Fruit fly (Drosophila melanogaster) whole organism, embryonic: ENCODE results near the gene tyn.

ENCODE experiments used
- BtbVII ChIP-seq: fragments of 200-800 bp; sonication (Bioruptor generic); optimal IDR thresholded peaks from 3 replicates; lab custom pipeline; 2017; ENCODE audit warnings: missing biosample characterization, mild to moderate bottlenecking, missing genetic modification characterization
- C15 ChIP-seq: fragments of 200-800 bp; sonication (Bioruptor generic); IDR thresholded peaks from 3 replicates; pipeline ENCODE4 v1.3.6; 2022; ENCODE audit warnings: missing biosample characterization, missing genetic modification characterization
- CG10431 ChIP-seq: fragments of 200-800 bp; sonication (Bioruptor generic); optimal IDR thresholded peaks from 3 replicates; lab custom pipeline; 2018; ENCODE audit warnings: missing biosample characterization, mild to moderate bottlenecking, missing genetic modification characterization
- CG13287 ChIP-seq: fragments of 200-800 bp; sonication (Bioruptor generic); IDR thresholded peaks from 2 replicates; pipeline ENCODE4 v1.3.6; 2022; ENCODE audit warnings: missing biosample characterization, missing genetic modification characterization; ENCODE audit not compliant: partially characterized antibody
- CG18011 ChIP-seq: fragments of 200-800 bp; sonication (Bioruptor generic); optimal IDR thresholded peaks from 2 replicates; lab custom pipeline; 2017; ENCODE audit warnings: missing biosample characterization, missing genetic modification characterization, mild to moderate bottlenecking, moderate library complexity, missing genotype
- CG18476 ChIP-seq: fragments of 200-800 bp; sonication (Bioruptor generic); optimal IDR thresholded peaks from 2 replicates; lab custom pipeline; 2016; ENCODE audit warnings: missing biosample characterization, mild to moderate bottlenecking, missing genetic modification characterization
- CG2120 ChIP-seq: fragments of 200-800 bp; sonication (Bioruptor generic); optimal IDR thresholded peaks from 3 replicates; lab custom pipeline; 2016; ENCODE audit warnings: missing biosample characterization, missing genetic modification characterization
- CG30020 ChIP-seq: fragments of 200-800 bp; optimal IDR thresholded peaks from 2 replicates; lab custom pipeline; 2019; ENCODE audit warnings: missing biosample characterization, mild to moderate bottlenecking, missing genetic modification characterization, moderate library complexity
- CG31388 ChIP-seq: fragments of 200-800 bp; sonication (Bioruptor generic); optimal IDR thresholded peaks from 2 replicates; lab custom pipeline; 2016; ENCODE audit warnings: missing biosample characterization, missing genetic modification characterization
- CG32767 ChIP-seq: fragments of 200-800 bp; sonication (Bioruptor generic); IDR thresholded peaks from 2 replicates; pipeline ENCODE4 v1.3.6; 2022; ENCODE audit warnings: missing biosample characterization, missing genetic modification characterization
- CG33213 ChIP-seq: fragments of 200-800 bp; sonication (Bioruptor generic); optimal IDR thresholded peaks from 3 replicates; lab custom pipeline; 2016; ENCODE audit warnings: missing biosample characterization, missing genetic modification characterization
- CG4617 ChIP-seq: fragments of 200-800 bp; sonication (Bioruptor generic); optimal IDR thresholded peaks from 3 replicates; lab custom pipeline; 2016; ENCODE audit warnings: missing biosample characterization, missing genetic modification characterization, borderline replicate concordance
- CG6254 ChIP-seq: fragments of 200-800 bp; sonication (Bioruptor generic); optimal IDR thresholded peaks from 3 replicates; lab custom pipeline; 2017; ENCODE audit warnings: mild to moderate bottlenecking, missing biosample characterization, missing genetic modification reagents, missing genetic modification characterization
- CG6791 ChIP-seq: fragments of 200-800 bp; sonication (Bioruptor generic); IDR thresholded peaks from 3 replicates; pipeline ENCODE4 v1.3.6; 2022; ENCODE audit warnings: missing biosample characterization, missing genetic modification characterization; ENCODE audit not compliant: partially characterized antibody
- CG7271 ChIP-seq: fragments of 200-800 bp; sonication (Bioruptor generic); optimal IDR thresholded peaks from 2 replicates; lab custom pipeline; 2018; ENCODE audit warnings: missing biosample characterization, mild to moderate bottlenecking, missing genetic modification characterization, moderate library complexity
- CG8359 ChIP-seq: fragments of 200-800 bp; sonication (Bioruptor generic); optimal IDR thresholded peaks from 2 replicates; lab custom pipeline; 2017; ENCODE audit warnings: missing biosample characterization, mild to moderate bottlenecking, missing genetic modification characterization, borderline replicate concordance
- CG8388 ChIP-seq: fragments of 200-800 bp; sonication (Bioruptor generic); optimal IDR thresholded peaks from 2 replicates; lab custom pipeline; 2019; ENCODE audit warnings: missing biosample characterization, mild to moderate bottlenecking, missing genetic modification characterization, moderate library complexity
- CG9876 ChIP-seq: fragments of 200-800 bp; sonication (Bioruptor generic); optimal IDR thresholded peaks from 2 replicates; lab custom pipeline; 2016; ENCODE audit warnings: missing biosample characterization, missing genetic modification characterization
- D ChIP-seq, 2 experiments: fragments of 200-800 bp in 1 of 2; fragments of >200 bp in 1 of 2; sonication (Bioruptor generic) in 1 of 2; optimal IDR thresholded peaks; 2 replicates in 1 of 2; 3 replicates in 1 of 2; lab custom pipeline; 2017; ENCODE audit warnings: mild to moderate bottlenecking in 1 of 2, missing biosample characterization in 1 of 2, missing genetic modification characterization in 1 of 2, missing genetic modification reagents in 1 of 2
- H2.0 ChIP-seq: fragments of 200-800 bp; sonication (Bioruptor generic); IDR thresholded peaks from 2 replicates; pipeline ENCODE4 v1.3.6; 2022; ENCODE audit warnings: missing biosample characterization, missing genetic modification characterization
- Hey ChIP-seq: fragments of 200-800 bp; sonication (Bioruptor generic); optimal IDR thresholded peaks from 3 replicates; lab custom pipeline; 2018; ENCODE audit warnings: missing biosample characterization, mild to moderate bottlenecking, missing genetic modification characterization
- HmgD ChIP-seq: fragments of 200-800 bp; sonication (Bioruptor generic); optimal IDR thresholded peaks from 3 replicates; lab custom pipeline; 2016; ENCODE audit warnings: missing biosample characterization, missing genetic modification characterization
- HmgZ ChIP-seq: fragments of 200-800 bp; sonication (Bioruptor generic); optimal IDR thresholded peaks from 2 replicates; lab custom pipeline; 2018; ENCODE audit warnings: missing biosample characterization, mild to moderate bottlenecking, missing genetic modification characterization
- Hr3 ChIP-seq: fragments of 200-800 bp; sonication (Bioruptor generic); optimal IDR thresholded peaks from 3 replicates; lab custom pipeline; 2016; ENCODE audit warnings: missing biosample characterization, missing genetic modification characterization
- Kr ChIP-seq: fragments of 200-800 bp; sonication (Bioruptor generic); optimal IDR thresholded peaks from 2 replicates; lab custom pipeline; 2017; ENCODE audit warnings: missing biosample characterization, mild to moderate bottlenecking, missing genetic modification characterization
- NC2α ChIP-seq: fragments of 200-800 bp; sonication (Bioruptor generic); optimal IDR thresholded peaks from 2 replicates; lab custom pipeline; 2016; ENCODE audit warnings: missing biosample characterization, missing genetic modification characterization
- Optix ChIP-seq: fragments of 200-800 bp; sonication (Bioruptor generic); IDR thresholded peaks from 3 replicates; pipeline ENCODE4 v1.3.6; 2022; ENCODE audit warnings: missing biosample characterization, missing genetic modification characterization
- Scr ChIP-seq: fragments of 200-800 bp; sonication (Bioruptor generic); IDR thresholded peaks from 2 replicates; pipeline ENCODE4 v1.3.6; 2022; ENCODE audit warnings: missing biosample characterization, missing genetic modification characterization; ENCODE audit not compliant: partially characterized antibody
- Sox102F ChIP-seq: fragments of 200-800 bp; sonication (Bioruptor generic); optimal IDR thresholded peaks from 2 replicates; lab custom pipeline; 2018; ENCODE audit warnings: missing biosample characterization, mild to moderate bottlenecking, missing genetic modification characterization, moderate library complexity
- Sry-δ ChIP-seq: fragments of 200-800 bp; sonication (Bioruptor generic); optimal IDR thresholded peaks from 2 replicates; lab custom pipeline; 2016; ENCODE audit warnings: missing biosample characterization, missing genetic modification characterization
- ato ChIP-seq: fragments of 200-800 bp; sonication (Bioruptor generic); IDR thresholded peaks from 2 replicates; pipeline ENCODE4 v1.3.6; 2022; ENCODE audit warnings: missing biosample characterization, missing genetic modification characterization; ENCODE audit not compliant: partially characterized antibody
- br ChIP-seq: fragments of >200 bp; optimal IDR thresholded peaks from 2 replicates; lab custom pipeline; 2017
- bsh ChIP-seq, 2 experiments: fragments of 200-800 bp; sonication (Bioruptor generic); optimal IDR thresholded peaks; 2 replicates each; lab custom pipeline; 2017 to 2018; ENCODE audit warnings: mild to moderate bottlenecking in 2 of 2, missing biosample characterization in 2 of 2, missing genetic modification characterization in 2 of 2, moderate library complexity in 1 of 2
- chif ChIP-seq, 2 experiments: fragments of 200-800 bp; sonication (Bioruptor generic); optimal IDR thresholded peaks; 3 replicates each; lab custom pipeline; 2016; ENCODE audit warnings: missing biosample characterization in 2 of 2, missing genetic modification characterization in 2 of 2
- crol ChIP-seq: fragments of 200-800 bp; sonication (Bioruptor generic); IDR thresholded peaks from 2 replicates; pipeline ENCODE4 v1.3.6; 2022; ENCODE audit warnings: missing biosample characterization, missing genetic modification characterization
- crp ChIP-seq, 2 experiments: fragments of 200-800 bp; sonication (Bioruptor generic); optimal IDR thresholded peaks; 2 replicates in 1 of 2; 3 replicates in 1 of 2; lab custom pipeline; 2017; ENCODE audit warnings: missing biosample characterization in 2 of 2, missing genetic modification characterization in 2 of 2, mild to moderate bottlenecking in 1 of 2, moderate library complexity in 1 of 2
- dysf ChIP-seq: fragments of 200-800 bp; sonication (Bioruptor generic); IDR thresholded peaks from 3 replicates; pipeline ENCODE4 v1.3.6; 2022; ENCODE audit warnings: missing biosample characterization, missing genetic modification characterization
- fd102C ChIP-seq: fragments of 200-800 bp; sonication (Bioruptor generic); optimal IDR thresholded peaks from 2 replicates; lab custom pipeline; 2018; ENCODE audit warnings: missing biosample characterization, mild to moderate bottlenecking, missing genetic modification characterization, moderate library complexity
- gfzf ChIP-seq: fragments of 200-800 bp; sonication (Bioruptor generic); optimal IDR thresholded peaks from 2 replicates; lab custom pipeline; 2016; ENCODE audit warnings: missing biosample characterization, mild to moderate bottlenecking, missing genetic modification characterization, moderate library complexity
- grn ChIP-seq: fragments of 200-800 bp; sonication (Bioruptor generic); optimal IDR thresholded peaks from 3 replicates; lab custom pipeline; 2017; ENCODE audit warnings: missing biosample characterization, missing genetic modification characterization
- nau ChIP-seq: fragments of 200-800 bp; sonication (Bioruptor generic); optimal IDR thresholded peaks from 3 replicates; lab custom pipeline; 2017; ENCODE audit warnings: missing biosample characterization, mild to moderate bottlenecking, missing genetic modification characterization, missing genetic modification reagents
- nom ChIP-seq: fragments of 200-800 bp; sonication (Bioruptor generic); optimal IDR thresholded peaks from 2 replicates; lab custom pipeline; 2017; ENCODE audit warnings: missing biosample characterization, missing genetic modification characterization, mild to moderate bottlenecking, moderate library complexity, missing genetic modification reagents
- pita ChIP-seq: fragments of 200-800 bp; sonication (Bioruptor generic); optimal IDR thresholded peaks from 2 replicates; lab custom pipeline; 2017; ENCODE audit warnings: missing biosample characterization, mild to moderate bottlenecking, missing genetic modification characterization
- scrt ChIP-seq: fragments of 200-800 bp; sonication (Bioruptor generic); optimal IDR thresholded peaks from 2 replicates; lab custom pipeline; 2018; ENCODE audit warnings: missing biosample characterization, mild to moderate bottlenecking, missing genetic modification characterization, moderate library complexity
- tap ChIP-seq: fragments of 200-800 bp; optimal IDR thresholded peaks from 3 replicates; lab custom pipeline; 2019; ENCODE audit warnings: missing biosample characterization, mild to moderate bottlenecking, missing genetic modification characterization, moderate library complexity
- vnd ChIP-seq: fragments of 200-800 bp; sonication (Bioruptor generic); IDR thresholded peaks from 3 replicates; pipeline ENCODE4 v1.3.6; 2022; ENCODE audit warnings: missing biosample characterization, missing genetic modification characterization; ENCODE audit not compliant: partially characterized antibody
- vvl ChIP-seq: fragments of 200-800 bp; sonication (Bioruptor generic); IDR thresholded peaks from 2 replicates; pipeline ENCODE4 v1.3.6; 2022; ENCODE audit warnings: missing biosample characterization, missing genetic modification characterization
- wdn ChIP-seq: fragments of 200-800 bp; sonication (Bioruptor generic); IDR thresholded peaks from 2 replicates; pipeline ENCODE4 v1.3.6; 2022; ENCODE audit warnings: missing biosample characterization, missing genetic modification characterization
- z ChIP-seq: fragments of 200-800 bp; sonication (Bioruptor generic); IDR thresholded peaks from 3 replicates; pipeline ENCODE4 v1.3.6; 2022; ENCODE audit warnings: missing biosample characterization, missing genetic modification characterization
- zfh2 ChIP-seq: fragments of 200-800 bp; sonication (Bioruptor generic); optimal IDR thresholded peaks from 2 replicates; lab custom pipeline; 2016; ENCODE audit warnings: missing biosample characterization, missing genetic modification characterization

Gene tyn

DNA sequence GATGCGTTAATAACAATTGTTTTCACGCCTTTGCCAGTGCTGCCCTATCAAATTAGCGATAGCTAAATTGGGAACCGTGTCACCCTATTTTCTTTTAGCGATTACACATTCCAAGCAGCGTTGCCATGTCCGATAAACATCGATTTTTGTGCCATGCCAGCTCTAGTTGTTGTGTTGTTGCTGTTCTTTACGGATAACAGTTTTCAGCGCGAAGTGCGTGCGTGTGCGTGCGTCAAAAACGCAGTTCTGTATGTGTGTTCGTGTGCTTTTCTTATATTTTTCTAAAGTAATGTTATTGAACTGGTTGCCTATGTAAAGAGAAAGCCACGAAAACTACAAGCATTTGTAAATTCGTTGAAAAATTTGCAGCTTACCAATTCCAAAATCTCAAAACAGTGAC, 105.7 kb downstream of the tyn start, which contains the start of the genes CG3038 and G9a (continued):
- TF ChIP-seq nau (no peak), nom (no peak), NC2α (GFP tag; lab: Kevin White, UChicago) (peak; percentile 10), wdn (GFP tag; lab: Robert Waterston, UW) (no peak), vvl (GFP tag; lab: Robert Waterston, UW) (no peak), bsh (GFP tag; optimal IDR thresholded peaks at IDR 0.05; lab: Kevin White, UChicago) (no peak), vnd (GFP tag; lab: Robert Waterston, UW) (no peak), CG33213 (peak; percentile 77), Hey (tag; lab: Kevin White, UChicago) (no peak), gfzf (GFP tag; lab: Kevin White, UChicago) (peak; percentile 59), pita (peak; percentile 66), CG30020 (tag; lab: Kevin White, UChicago) (peak; percentile 76), Scr (GFP tag; lab: Robert Waterston, UW) (no peak), scrt (GFP tag; lab: Kevin White, UChicago) (peak; percentile 46), CG13287 (GFP tag; lab: Robert Waterston, UW) (no peak), dysf (no peak), HmgD (peak; percentile 59), CG18011 (GFP tag; lab: Kevin White, UChicago) (no peak), chif (GFP tag; optimal IDR thresholded peaks at IDR 0.05; lab: Kevin White, UChicago) (peak in 1 of 2 experiments; percentile 21), CG9876 (GFP tag; lab: Kevin White, UChicago) (peak; percentile 37), Sry-δ (GFP tag; lab: Kevin White, UChicago) (peak; percentile 99), CG6791 (GFP tag; lab: Robert Waterston, UW) (no peak), CG10431 (GFP tag; lab: Kevin White, UChicago) (peak; percentile 25), fd102C (GFP tag; lab: Kevin White, UChicago) (no peak), CG32767 (GFP tag; lab: Robert Waterston, UW) (no peak), z (no peak), C15 (GFP tag; lab: Robert Waterston, UW) (no peak), CG2120 (GFP tag; lab: Kevin White, UChicago) (peak; percentile 47), CG7271 (no peak), grn (GFP tag; lab: Kevin White, UChicago) (peak; percentile 17), CG8388 (GFP tag; lab: Kevin White, UChicago) (no peak), CG8359 (GFP tag; lab: Kevin White, UChicago) (no peak), Optix (GFP tag; lab: Robert Waterston, UW) (no peak), crol (GFP tag; lab: Robert Waterston, UW) (no peak), HmgZ (tag; lab: Kevin White, UChicago) (peak; percentile 87), Hr3 (GFP tag; lab: Kevin White, UChicago) (no peak), br (no peak), zfh2 (GFP tag; lab: Kevin White, UChicago) (peak; percentile 52), tap (tag; lab: Kevin White, UChicago) (no peak), CG4617 (peak; percentile 91), H2.0 (GFP tag; lab: Robert Waterston, UW) (no peak), CG6254 (GFP tag; lab: Kevin White, UChicago) (peak; percentile 42), D (optimal IDR thresholded peaks at IDR 0.05; lab: Kevin White, UChicago) (no peak), D (GFP tag; optimal IDR thresholded peaks at IDR 0.05; lab: Kevin White, UChicago) (peak; percentile 11), Sox102F (GFP tag; lab: Kevin White, UChicago) (no peak), crp (GFP tag; optimal IDR thresholded peaks at IDR 0.05; lab: Kevin White, UChicago) (peak in 1 of 2 experiments; percentile 45), ato (no peak), BtbVII (peak; percentile 8), CG18476 (GFP tag; lab: Kevin White, UChicago) (peak; percentile 8), CG31388 (GFP tag; lab: Kevin White, UChicago) (no peak), Kr (GFP tag; lab: Kevin White, UChicago) (no peak)
